Worm (Caenorhabditis elegans) whole organism, mixed stage, embryonic: ENCODE measurements around the gene pelo-1.

Source experiments
- M03D4.4 ChIP-seq: sonication (generic microtip); optimal IDR thresholded peaks from 2 replicates; lab custom pipeline; 2017; ENCODE audit warnings: mild to moderate bottlenecking, missing genetic modification characterization, missing compliant biosample characterization
- bed-3 ChIP-seq: fragments of 200-800 bp; sonication (Bioruptor generic); optimal IDR thresholded peaks from 3 replicates; lab custom pipeline; 2018; ENCODE audit warnings: mild to moderate bottlenecking, missing genetic modification characterization, moderate library complexity, missing compliant biosample characterization
- drap-1 ChIP-seq: fragments of 200-800 bp; sonication (Bioruptor generic); optimal IDR thresholded peaks from 3 replicates; lab custom pipeline; 2018; ENCODE audit warnings: mild to moderate bottlenecking, missing genetic modification characterization, missing compliant biosample characterization
- elt-3 ChIP-seq: fragments of 150-350 bp; optimal IDR thresholded peaks from 2 replicates; lab custom pipeline; 2014; ENCODE audit warnings: missing biosample characterization, missing genetic modification characterization
- lin-13 ChIP-seq: fragments of 150-350 bp; optimal IDR thresholded peaks from 2 replicates; lab custom pipeline; 2014; ENCODE audit warnings: missing biosample characterization, missing genetic modification characterization
- mls-2 ChIP-seq: sonication (generic microtip); optimal IDR thresholded peaks from 2 replicates; lab custom pipeline; 2016; ENCODE audit warnings: mild to moderate bottlenecking, missing genetic modification characterization, moderate library complexity, missing compliant biosample characterization
- nhr-28 ChIP-seq: fragments of 150-350 bp; optimal IDR thresholded peaks from 2 replicates; lab custom pipeline; 2014; ENCODE audit warnings: missing biosample characterization, missing genetic modification characterization
- nhr-76 ChIP-seq: sonication (generic microtip); optimal IDR thresholded peaks from 2 replicates; lab custom pipeline; 2017; ENCODE audit warnings: missing biosample characterization, missing genetic modification characterization
- pha-4 ChIP-seq: fragments of 150-350 bp; optimal IDR thresholded peaks from 2 replicates; lab custom pipeline; 2018; ENCODE audit warnings: missing biosample characterization, missing genetic modification reagents, missing genetic modification characterization
- tbx-8 ChIP-seq: fragments of 200-800 bp; sonication (Bioruptor generic); optimal IDR thresholded peaks from 2 replicates; lab custom pipeline; 2018; ENCODE audit warnings: mild to moderate bottlenecking, missing genetic modification characterization, moderate library complexity, missing compliant biosample characterization
- unc-120 ChIP-seq: sonication (generic microtip); optimal IDR thresholded peaks from 2 replicates; lab custom pipeline; 2017; ENCODE audit warnings: missing genetic modification characterization, missing compliant biosample characterization; ENCODE audit not compliant: poor library complexity, severe bottlenecking

DNA sequence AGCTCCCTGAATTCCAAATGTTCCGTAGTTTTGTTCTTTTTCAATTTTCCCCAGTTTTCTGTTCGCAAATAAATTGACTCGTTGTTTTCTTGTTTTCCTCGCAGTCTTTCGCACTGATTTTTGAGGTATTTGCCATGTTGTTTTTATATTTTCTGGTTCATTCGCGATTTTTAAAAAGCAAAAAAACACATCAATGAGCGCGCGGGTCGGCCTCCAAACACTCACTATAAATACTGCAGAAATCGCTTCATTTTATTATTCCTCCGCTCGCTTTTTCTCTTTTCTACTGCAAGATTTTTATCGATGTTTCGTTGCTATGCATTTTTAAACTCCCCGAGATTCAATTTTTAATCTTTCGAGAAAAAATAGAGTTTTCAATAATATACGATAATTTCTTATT, 51.2 kb downstream of the pelo-1 start:
- TF ChIP-seq unc-120 (tag; lab: Kevin White, UChicago): no peak
- TF ChIP-seq bed-3 (GFP tag; lab: Kevin White, UChicago): no peak
- TF ChIP-seq M03D4.4: no peak
- TF ChIP-seq drap-1 (GFP tag; lab: Kevin White, UChicago): no peak
- TF ChIP-seq lin-13 (tag; lab: Kevin White, UChicago): no peak
- TF ChIP-seq elt-3 (tag; lab: Kevin White, UChicago): no peak
- no peak for TF ChIP-seq tbx-8
- TF ChIP-seq pha-4 (tag; lab: Kevin White, UChicago): no peak
- no peak for TF ChIP-seq nhr-76 (tag; lab: Kevin White, UChicago)
- no peak for TF ChIP-seq mls-2 (tag; lab: Kevin White, UChicago)
- no peak for TF ChIP-seq nhr-28 (tag; lab: Kevin White, UChicago)
